Fruit fly (Drosophila melanogaster) whole organism, embryonic: ENCODE results near the gene GstT4.

Source experiments
- Abd-B ChIP-seq: fragments of 200-800 bp; sonication (Bioruptor generic); optimal IDR thresholded peaks from 2 replicates; lab custom pipeline; 2018; ENCODE audit warnings: missing biosample characterization, mild to moderate bottlenecking, missing genetic modification characterization, moderate library complexity
- CG10321 ChIP-seq: fragments of 200-800 bp; sonication (Bioruptor generic); IDR thresholded peaks from 2 replicates; pipeline ENCODE4 v1.3.6; 2022; ENCODE audit warnings: missing biosample characterization, missing genetic modification characterization
- CG10366 ChIP-seq: fragments of 200-800 bp; sonication (Bioruptor generic); IDR thresholded peaks from 2 replicates; pipeline ENCODE4 v1.3.6; 2022; ENCODE audit warnings: missing biosample characterization, missing genetic modification characterization
- CG11093 ChIP-seq: fragments of 200-800 bp; sonication (Bioruptor generic); IDR thresholded peaks from 3 replicates; pipeline ENCODE4 v1.3.6; 2022; ENCODE audit warnings: missing biosample characterization, missing genetic modification characterization
- CG11504 ChIP-seq: fragments of 200-800 bp; sonication (Bioruptor generic); optimal IDR thresholded peaks from 3 replicates; lab custom pipeline; 2019; ENCODE audit warnings: missing biosample characterization, mild to moderate bottlenecking, missing genetic modification characterization, moderate library complexity
- CG11695 ChIP-seq: fragments of 200-800 bp; sonication (Bioruptor generic); IDR thresholded peaks from 3 replicates; pipeline ENCODE4 v1.3.6; 2022; ENCODE audit warnings: missing biosample characterization, missing genetic modification characterization
- CG1233 ChIP-seq: fragments of 200-800 bp; sonication (Bioruptor generic); optimal IDR thresholded peaks from 4 replicates; lab custom pipeline; 2018; ENCODE audit warnings: missing biosample characterization, mild to moderate bottlenecking, missing genetic modification characterization
- CG14965 ChIP-seq: fragments of 200-800 bp; sonication (Bioruptor generic); optimal IDR thresholded peaks from 2 replicates; lab custom pipeline; 2016; ENCODE audit warnings: missing biosample characterization, missing genetic modification characterization, borderline replicate concordance
- CG15269 ChIP-seq: fragments of 200-800 bp; sonication (Bioruptor generic); optimal IDR thresholded peaks from 2 replicates; lab custom pipeline; 2018; ENCODE audit warnings: missing biosample characterization, mild to moderate bottlenecking, missing genetic modification characterization, moderate library complexity
- CG15601 ChIP-seq: fragments of 200-800 bp; sonication (Bioruptor generic); optimal IDR thresholded peaks from 3 replicates; lab custom pipeline; 2019; ENCODE audit warnings: missing biosample characterization, mild to moderate bottlenecking, missing genetic modification characterization, moderate library complexity
- CG17361 ChIP-seq: fragments of 200-800 bp; sonication (Bioruptor generic); IDR thresholded peaks from 3 replicates; pipeline ENCODE4 v1.3.6; 2022; ENCODE audit warnings: missing biosample characterization, missing genetic modification characterization
- CG17385 ChIP-seq: fragments of 200-800 bp; sonication (Bioruptor generic); optimal IDR thresholded peaks from 3 replicates; lab custom pipeline; 2018; ENCODE audit warnings: missing biosample characterization, mild to moderate bottlenecking, missing genetic modification characterization
- CG17912 ChIP-seq: fragments of 200-800 bp; sonication (Bioruptor generic); optimal IDR thresholded peaks from 2 replicates; lab custom pipeline; 2018; ENCODE audit warnings: missing biosample characterization, mild to moderate bottlenecking, missing genetic modification characterization
- CG18599 ChIP-seq: fragments of 200-800 bp; sonication (Bioruptor generic); optimal IDR thresholded peaks from 3 replicates; lab custom pipeline; 2017; ENCODE audit warnings: missing biosample characterization, missing genetic modification characterization, mild to moderate bottlenecking, moderate library complexity, missing genetic modification reagents
- CG2199 ChIP-seq: fragments of 200-800 bp; sonication (Bioruptor generic); IDR thresholded peaks from 3 replicates; pipeline ENCODE4 v1.3.6; 2022; ENCODE audit warnings: missing biosample characterization, missing genetic modification characterization
- CG2202 ChIP-seq: fragments of 200-800 bp; sonication (Bioruptor generic); optimal IDR thresholded peaks from 2 replicates; lab custom pipeline; 2018; ENCODE audit warnings: missing biosample characterization, mild to moderate bottlenecking, missing genetic modification characterization
- CG3281 ChIP-seq: fragments of 200-800 bp; sonication (Bioruptor generic); optimal IDR thresholded peaks from 3 replicates; lab custom pipeline; 2017; ENCODE audit warnings: missing biosample characterization, mild to moderate bottlenecking, missing genetic modification characterization
- CG34376 ChIP-seq: fragments of 200-800 bp; sonication (Bioruptor generic); optimal IDR thresholded peaks from 2 replicates; lab custom pipeline; 2018; ENCODE audit warnings: missing biosample characterization, mild to moderate bottlenecking, missing genetic modification characterization
- CG4617 ChIP-seq: fragments of 200-800 bp; sonication (Bioruptor generic); optimal IDR thresholded peaks from 3 replicates; lab custom pipeline; 2016; ENCODE audit warnings: missing biosample characterization, missing genetic modification characterization, borderline replicate concordance
- CG4820 ChIP-seq: fragments of 200-800 bp; sonication (Bioruptor generic); optimal IDR thresholded peaks from 3 replicates; lab custom pipeline; 2016; ENCODE audit warnings: missing biosample characterization, missing genetic modification characterization
- CG6689 ChIP-seq: fragments of 200-800 bp; sonication (Bioruptor generic); IDR thresholded peaks from 2 replicates; pipeline ENCODE4 v1.3.6; 2022; ENCODE audit warnings: missing biosample characterization, missing genetic modification characterization
- CG7556 ChIP-seq: fragments of 200-800 bp; sonication (Bioruptor generic); optimal IDR thresholded peaks from 2 replicates; lab custom pipeline; 2017; ENCODE audit warnings: missing biosample characterization, mild to moderate bottlenecking, missing genetic modification characterization
- CG7963 ChIP-seq: fragments of 200-800 bp; sonication (Bioruptor generic); IDR thresholded peaks from 3 replicates; pipeline ENCODE4 v1.3.6; 2022; ENCODE audit warnings: missing biosample characterization, missing genetic modification characterization; ENCODE audit not compliant: partially characterized antibody
- CG8478 ChIP-seq: fragments of >200 bp; optimal IDR thresholded peaks from 2 replicates; lab custom pipeline; 2018
- CG9437 ChIP-seq: fragments of 200-800 bp; sonication (Bioruptor generic); optimal IDR thresholded peaks from 2 replicates; lab custom pipeline; 2018; ENCODE audit warnings: missing biosample characterization, mild to moderate bottlenecking, missing genetic modification characterization
- CG9727 ChIP-seq: fragments of 200-800 bp; sonication (Bioruptor generic); optimal IDR thresholded peaks from 3 replicates; lab custom pipeline; 2017; ENCODE audit warnings: missing biosample characterization, mild to moderate bottlenecking, missing genetic modification characterization
- CTCF ChIP-seq: fragments of 200-800 bp; sonication (Bioruptor generic); optimal IDR thresholded peaks from 2 replicates; lab custom pipeline; 2017; ENCODE audit warnings: missing biosample characterization, mild to moderate bottlenecking, missing genetic modification characterization, moderate library complexity
- CrebB ChIP-seq: fragments of 200-800 bp; sonication (Bioruptor generic); optimal IDR thresholded peaks from 3 replicates; lab custom pipeline; 2018; ENCODE audit warnings: missing biosample characterization, mild to moderate bottlenecking, missing genetic modification characterization
- Deaf1 ChIP-seq: fragments of 200-800 bp; optimal IDR thresholded peaks from 3 replicates; lab custom pipeline; 2019; ENCODE audit warnings: missing biosample characterization, mild to moderate bottlenecking, missing genetic modification characterization, moderate library complexity
- Dfd ChIP-seq, 2 experiments: fragments of >200 bp; optimal IDR thresholded peaks; 2 replicates each; lab custom pipeline; 2017; ENCODE audit warnings: missing biosample characterization in 2 of 2, missing genetic modification characterization in 2 of 2
- H2.0 ChIP-seq: fragments of 200-800 bp; sonication (Bioruptor generic); IDR thresholded peaks from 2 replicates; pipeline ENCODE4 v1.3.6; 2022; ENCODE audit warnings: missing biosample characterization, missing genetic modification characterization
- Hmr ChIP-seq: fragments of 200-800 bp; sonication (Bioruptor generic); optimal IDR thresholded peaks from 3 replicates; lab custom pipeline; 2017; ENCODE audit warnings: mild to moderate bottlenecking, missing biosample characterization, missing genetic modification reagents, missing genetic modification characterization
- Hmx ChIP-seq: fragments of 200-800 bp; sonication (Bioruptor generic); optimal IDR thresholded peaks from 2 replicates; lab custom pipeline; 2016; ENCODE audit warnings: missing biosample characterization, missing genetic modification characterization
- Nf-YA ChIP-seq: fragments of 200-800 bp; sonication (Bioruptor generic); IDR thresholded peaks from 2 replicates; pipeline ENCODE4 v1.3.6; 2022; ENCODE audit warnings: missing biosample characterization, missing genetic modification characterization
- Sry-β ChIP-seq: fragments of 200-800 bp; sonication (Bioruptor generic); optimal IDR thresholded peaks from 2 replicates; lab custom pipeline; 2018; ENCODE audit warnings: missing biosample characterization, mild to moderate bottlenecking, missing genetic modification characterization, moderate library complexity
- abd-A ChIP-seq: fragments of 200-800 bp; sonication (Bioruptor generic); optimal IDR thresholded peaks from 3 replicates; lab custom pipeline; 2019; ENCODE audit warnings: missing biosample characterization, mild to moderate bottlenecking, missing genetic modification characterization, moderate library complexity
- cato ChIP-seq: fragments of 200-800 bp; sonication (Bioruptor generic); optimal IDR thresholded peaks from 2 replicates; lab custom pipeline; 2016; ENCODE audit warnings: missing biosample characterization, missing genetic modification characterization, borderline replicate concordance
- danr ChIP-seq: fragments of 200-800 bp; sonication (Bioruptor generic); IDR thresholded peaks from 2 replicates; pipeline ENCODE4 v1.3.6; 2022; ENCODE audit warnings: missing biosample characterization, missing genetic modification characterization
- dmrt11E ChIP-seq: fragments of 200-800 bp; sonication (Bioruptor generic); optimal IDR thresholded peaks from 3 replicates; lab custom pipeline; 2018; ENCODE audit warnings: missing biosample characterization, mild to moderate bottlenecking, missing genetic modification characterization, moderate library complexity
- gfzf ChIP-seq: fragments of 200-800 bp; sonication (Bioruptor generic); optimal IDR thresholded peaks from 2 replicates; lab custom pipeline; 2016; ENCODE audit warnings: missing biosample characterization, mild to moderate bottlenecking, missing genetic modification characterization, moderate library complexity
- h ChIP-seq: fragments of >200 bp; optimal IDR thresholded peaks from 2 replicates; lab custom pipeline; 2017
- kah ChIP-seq: fragments of 200-800 bp; sonication (Bioruptor generic); optimal IDR thresholded peaks from 2 replicates; lab custom pipeline; 2018; ENCODE audit warnings: missing biosample characterization, mild to moderate bottlenecking, missing genetic modification characterization
- knrl ChIP-seq: fragments of 200-800 bp; sonication (Bioruptor generic); IDR thresholded peaks from 3 replicates; pipeline ENCODE4 v1.3.6; 2022; ENCODE audit warnings: missing biosample characterization, missing genetic modification characterization; ENCODE audit not compliant: partially characterized antibody
- odd ChIP-seq: fragments of 200-800 bp; sonication (Bioruptor generic); optimal IDR thresholded peaks from 2 replicates; lab custom pipeline; 2017; ENCODE audit warnings: missing biosample characterization, mild to moderate bottlenecking, missing genetic modification characterization
- pfk ChIP-seq: fragments of 200-800 bp; sonication (Bioruptor generic); optimal IDR thresholded peaks from 2 replicates; lab custom pipeline; 2018; ENCODE audit warnings: missing biosample characterization, mild to moderate bottlenecking, missing genetic modification characterization, moderate library complexity
- pros ChIP-seq: fragments of 200-800 bp; sonication (Bioruptor generic); optimal IDR thresholded peaks from 3 replicates; lab custom pipeline; 2019; ENCODE audit warnings: missing biosample characterization, mild to moderate bottlenecking, missing genetic modification characterization, moderate library complexity
- sc ChIP-seq, 3 experiments: fragments of >200 bp in 2 of 3; fragments of 200-800 bp in 1 of 3; sonication (Bioruptor generic) in 1 of 3; optimal IDR thresholded peaks; 2 replicates in 2 of 3; 3 replicates in 1 of 3; lab custom pipeline; 2017; ENCODE audit warnings: mild to moderate bottlenecking in 1 of 3, missing biosample characterization in 1 of 3, missing genetic modification characterization in 1 of 3, missing genetic modification reagents in 1 of 3
- slou ChIP-seq: fragments of 200-800 bp; sonication (Bioruptor generic); optimal IDR thresholded peaks from 3 replicates; lab custom pipeline; 2016; ENCODE audit warnings: missing biosample characterization, missing genetic modification characterization
- tap ChIP-seq: fragments of 200-800 bp; optimal IDR thresholded peaks from 3 replicates; lab custom pipeline; 2019; ENCODE audit warnings: missing biosample characterization, mild to moderate bottlenecking, missing genetic modification characterization, moderate library complexity
- toy ChIP-seq: fragments of 200-800 bp; sonication (Bioruptor generic); IDR thresholded peaks from 2 replicates; pipeline ENCODE4 v1.3.6; 2022; ENCODE audit warnings: missing biosample characterization, missing genetic modification characterization
- zfh1 ChIP-seq: fragments of 200-800 bp; sonication (Bioruptor generic); IDR thresholded peaks from 3 replicates; pipeline ENCODE4 v1.3.6; 2022; ENCODE audit warnings: missing biosample characterization, missing genetic modification characterization

Gene GstT4

DNA sequence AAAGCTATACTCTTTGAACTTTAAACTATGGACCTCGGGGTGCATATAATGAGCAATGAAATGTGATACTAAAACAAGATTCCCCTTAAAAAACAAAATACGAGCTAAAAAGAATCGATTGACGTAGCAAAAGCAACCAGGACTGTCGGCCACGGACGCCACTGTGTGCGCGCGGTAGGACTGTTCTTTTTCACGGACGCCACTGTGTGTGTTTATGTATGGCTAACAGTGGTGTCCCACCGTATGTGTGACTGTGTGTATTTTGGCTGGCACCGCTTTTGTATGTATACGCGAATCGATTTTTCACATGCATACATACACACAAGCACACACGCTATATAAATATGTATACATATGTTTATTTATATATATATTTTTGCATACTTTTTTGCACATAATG lies 20.8 kb upstream of the GstT4 start (continued):
- TF ChIP-seq Hmr (GFP tag; lab: Kevin White, UChicago) (peak; percentile 50), knrl (peak; percentile 9; the same call in 1 of the 3 replicates), zfh1 (peak; percentile 56; the same call in 1 of the 3 replicates), h (lab: Kevin White, UChicago) (peak; percentile 62), CG34376 (GFP tag; lab: Kevin White, UChicago) (peak; percentile 18), CG17912 (GFP tag; lab: Kevin White, UChicago) (peak; percentile 79), pros (GFP tag; lab: Kevin White, UChicago) (no peak), CG17361 (GFP tag; lab: Robert Waterston, UW) (no peak), CG9727 (GFP tag; lab: Kevin White, UChicago) (peak; percentile 10), CrebB (tag; lab: Kevin White, UChicago) (no peak), CG7963 (no peak), Sry-β (GFP tag; lab: Kevin White, UChicago) (no peak), CG3281 (GFP tag; lab: Kevin White, UChicago) (peak; percentile 41), CG7556 (no peak), H2.0 (peak; percentile 40; the same call in 1 of the 2 replicates), sc (optimal IDR thresholded peaks at IDR 0.05; lab: Kevin White, UChicago) (no peak), sc (GFP tag; optimal IDR thresholded peaks at IDR 0.05; lab: Kevin White, UChicago) (no peak), CG2202 (no peak), Abd-B (peak; percentile 9), pfk (GFP tag; lab: Kevin White, UChicago) (peak; percentile 11), dmrt11E (tag; lab: Kevin White, UChicago) (no peak), CG11504 (tag; lab: Kevin White, UChicago) (no peak), toy (GFP tag; lab: Robert Waterston, UW) (no peak), CG15601 (no peak), danr (GFP tag; lab: Robert Waterston, UW) (no peak), odd (GFP tag; lab: Kevin White, UChicago) (peak; percentile 11), tap (tag; lab: Kevin White, UChicago) (no peak), Dfd (GFP tag; optimal IDR thresholded peaks at IDR 0.05; lab: Kevin White, UChicago) (no peak), CTCF (no peak), Nf-YA (no peak), CG17385 (GFP tag; lab: Kevin White, UChicago) (peak; percentile 37), CG1233 (GFP tag; lab: Kevin White, UChicago) (peak; percentile 28), CG18599 (GFP tag; lab: Kevin White, UChicago) (peak; percentile 39), CG9437 (GFP tag; lab: Kevin White, UChicago) (no peak), CG4617 (peak; percentile 17), Hmx (GFP tag; lab: Kevin White, UChicago) (no peak), CG4820 (GFP tag; lab: Kevin White, UChicago) (no peak), CG10366 (GFP tag; lab: Robert Waterston, UW) (peak; percentile 56), CG14965 (no peak), CG8478 (lab: Kevin White, UChicago) (no peak), gfzf (no peak), CG15269 (tag; lab: Kevin White, UChicago) (peak; percentile 53), kah (peak; percentile 17), CG2199 (peak; percentile 92), abd-A (tag; lab: Kevin White, UChicago) (no peak), CG11093 (GFP tag; lab: Robert Waterston, UW) (no peak), cato (GFP tag; lab: Kevin White, UChicago) (no peak), CG11695 (GFP tag; lab: Robert Waterston, UW) (peak; percentile 59), slou (GFP tag; lab: Kevin White, UChicago) (peak; percentile 19), CG10321 (GFP tag; lab: Robert Waterston, UW) (0 out of 2 replicates have a peak, but pooled peaks have one; percentile 23), Deaf1 (tag; lab: Kevin White, UChicago) (peak; percentile 18), CG6689 (GFP tag; lab: Robert Waterston, UW) (0 out of 2 replicates have a peak, but pooled peaks have one; percentile 15)
